Worm (Caenorhabditis elegans) whole organism, late embryonic: ENCODE measurements around the gene nep-5.
A peak's percentile ranks its signal among the peaks of the same experiment; 100 is the strongest.

Experiments
- C08G9.2 ChIP-seq: sonication (generic microtip); optimal IDR thresholded peaks from 2 replicates; lab custom pipeline; 2016; ENCODE audit warnings: mild to moderate bottlenecking, missing genetic modification characterization, moderate library complexity, missing compliant biosample characterization
- K02D7.2 ChIP-seq: sonication (generic microtip); optimal IDR thresholded peaks from 2 replicates; lab custom pipeline; 2017; ENCODE audit warnings: mild to moderate bottlenecking, missing genetic modification characterization, missing compliant biosample characterization
- K09A11.1 ChIP-seq: sonication (generic microtip); optimal IDR thresholded peaks from 2 replicates; lab custom pipeline; 2017; ENCODE audit warnings: antibody characterized with exemption, mild to moderate bottlenecking, missing genetic modification characterization, missing compliant biosample characterization; ENCODE audit not compliant: insufficient read depth
- T23F11.4 ChIP-seq: fragments of 200-800 bp; sonication (Bioruptor generic); optimal IDR thresholded peaks from 2 replicates; lab custom pipeline; 2018; ENCODE audit warnings: mild to moderate bottlenecking, missing genetic modification characterization, missing compliant biosample characterization
- Y22D7AL.16 ChIP-seq: sonication (generic microtip); optimal IDR thresholded peaks from 2 replicates; lab custom pipeline; 2016; ENCODE audit warnings: missing genetic modification characterization, missing compliant biosample characterization
- ama-1 ChIP-seq: fragments of 150-350 bp; optimal IDR thresholded peaks from 2 replicates; lab custom pipeline; 2014
- ceh-14 ChIP-seq: sonication (generic microtip); optimal IDR thresholded peaks from 2 replicates; lab custom pipeline; 2016; ENCODE audit warnings: missing genotype, missing genetic modification characterization, missing compliant biosample characterization
- ceh-2 ChIP-seq: sonication (generic microtip); optimal IDR thresholded peaks from 2 replicates; lab custom pipeline; 2016; ENCODE audit warnings: missing genotype, missing genetic modification characterization, missing compliant biosample characterization
- ceh-34 ChIP-seq: sonication (generic microtip); optimal IDR thresholded peaks from 2 replicates; lab custom pipeline; 2016; ENCODE audit warnings: mild to moderate bottlenecking, missing genetic modification characterization, missing compliant biosample characterization
- ceh-6 ChIP-seq: fragments of 200-800 bp; sonication (Bioruptor generic); optimal IDR thresholded peaks from 2 replicates; lab custom pipeline; 2018; ENCODE audit warnings: mild to moderate bottlenecking, missing genetic modification characterization, missing compliant biosample characterization
- ceh-9 ChIP-seq: sonication (generic microtip); optimal IDR thresholded peaks from 2 replicates; lab custom pipeline; 2016; ENCODE audit warnings: mild to moderate bottlenecking, missing genetic modification characterization, inconsistent platforms, missing compliant biosample characterization
- dmd-4 ChIP-seq: sonication (generic microtip); optimal IDR thresholded peaks from 2 replicates; lab custom pipeline; 2016; ENCODE audit warnings: borderline replicate concordance, missing genetic modification characterization, missing compliant biosample characterization
- dve-1 ChIP-seq: sonication (generic microtip); optimal IDR thresholded peaks from 2 replicates; lab custom pipeline; 2017; ENCODE audit warnings: antibody characterized with exemption, mild to moderate bottlenecking, missing genetic modification characterization, missing compliant biosample characterization
- elt-2 ChIP-seq: sonication (generic microtip); optimal IDR thresholded peaks from 2 replicates; lab custom pipeline; 2016; ENCODE audit warnings: missing genetic modification reagents, missing genetic modification characterization, missing compliant biosample characterization
- elt-4 ChIP-seq: sonication (generic microtip); optimal IDR thresholded peaks from 2 replicates; lab custom pipeline; 2016; ENCODE audit warnings: missing genetic modification characterization, missing compliant biosample characterization
- fax-1 ChIP-seq: sonication (generic microtip); optimal IDR thresholded peaks from 2 replicates; lab custom pipeline; 2016; ENCODE audit warnings: missing genotype, missing genetic modification characterization, missing compliant biosample characterization
- fkh-10 ChIP-seq: fragments of 150-350 bp; optimal IDR thresholded peaks from 2 replicates; lab custom pipeline; 2014; ENCODE audit warnings: missing biosample characterization, missing genetic modification reagents, missing genetic modification characterization
- hlh-13 ChIP-seq: fragments of 200-800 bp; sonication (Bioruptor generic); optimal IDR thresholded peaks from 2 replicates; lab custom pipeline; 2018; ENCODE audit warnings: mild to moderate bottlenecking, missing genetic modification characterization, missing compliant biosample characterization
- hlh-30 ChIP-seq: sonication (generic microtip); optimal IDR thresholded peaks from 2 replicates; lab custom pipeline; 2017; ENCODE audit warnings: antibody characterized with exemption, missing genetic modification characterization, missing compliant biosample characterization; ENCODE audit not compliant: insufficient read depth
- hlh-6 ChIP-seq: sonication (generic microtip); optimal IDR thresholded peaks from 2 replicates; lab custom pipeline; 2016; ENCODE audit warnings: missing genotype, missing genetic modification characterization, missing compliant biosample characterization
- lin-11 ChIP-seq: fragments of 200-800 bp; sonication (Bioruptor generic); optimal IDR thresholded peaks from 2 replicates; lab custom pipeline; 2018; ENCODE audit warnings: mild to moderate bottlenecking, missing genetic modification characterization, missing compliant biosample characterization
- madf-2 ChIP-seq: sonication (generic microtip); optimal IDR thresholded peaks from 2 replicates; lab custom pipeline; 2017; ENCODE audit warnings: missing genetic modification characterization, missing compliant biosample characterization
- nhr-11 ChIP-seq: fragments of 150-350 bp; optimal IDR thresholded peaks from 2 replicates; lab custom pipeline; 2014; ENCODE audit warnings: missing biosample characterization, missing genetic modification characterization
- npax-4 ChIP-seq: sonication (generic microtip); optimal IDR thresholded peaks from 2 replicates; lab custom pipeline; 2016; ENCODE audit warnings: missing genetic modification characterization, missing compliant biosample characterization
- pag-3 ChIP-seq: sonication (generic microtip); optimal IDR thresholded peaks from 2 replicates; lab custom pipeline; 2016; ENCODE audit warnings: missing compliant biosample characterization, missing genetic modification characterization, borderline replicate concordance
- pat-9 ChIP-seq: fragments of 200-800 bp; sonication (Bioruptor generic); optimal IDR thresholded peaks from 2 replicates; lab custom pipeline; 2018; ENCODE audit warnings: mild to moderate bottlenecking, missing genetic modification characterization, moderate library complexity, missing compliant biosample characterization
- pax-1 ChIP-seq: fragments of 150-350 bp; optimal IDR thresholded peaks from 2 replicates; lab custom pipeline; 2014; ENCODE audit warnings: missing biosample characterization, missing genetic modification characterization
- pha-4 ChIP-seq: fragments of 150-350 bp; optimal IDR thresholded peaks from 2 replicates; lab custom pipeline; 2018; ENCODE audit warnings: missing biosample characterization, missing genetic modification reagents, missing genetic modification characterization
- pqm-1 ChIP-seq: sonication (generic microtip); optimal IDR thresholded peaks from 2 replicates; lab custom pipeline; 2016; ENCODE audit warnings: missing genetic modification characterization, missing compliant biosample characterization
- pros-1 ChIP-seq: fragments of 150-350 bp; optimal IDR thresholded peaks from 2 replicates; lab custom pipeline; 2014; ENCODE audit warnings: missing biosample characterization, missing genetic modification reagents, missing genetic modification characterization
- sdc-2 ChIP-seq: sonication (generic microtip); optimal IDR thresholded peaks from 2 replicates; lab custom pipeline; 2016; ENCODE audit warnings: missing genotype, missing genetic modification characterization, missing compliant biosample characterization
- sox-2 ChIP-seq: fragments of 200-800 bp; sonication (Bioruptor generic); IDR thresholded peaks from 2 replicates; pipeline ENCODE4 v1.3.6; 2022; ENCODE audit warnings: missing genetic modification reagents, missing genetic modification characterization, missing compliant biosample characterization
- syd-9 ChIP-seq: sonication (generic microtip); optimal IDR thresholded peaks from 2 replicates; lab custom pipeline; 2016; ENCODE audit warnings: mild to moderate bottlenecking, missing genetic modification characterization, moderate library complexity, missing compliant biosample characterization
- tbx-7 ChIP-seq: sonication (generic microtip); optimal IDR thresholded peaks from 2 replicates; lab custom pipeline; 2016; ENCODE audit warnings: missing genotype, missing genetic modification characterization, missing compliant biosample characterization
- unc-3 ChIP-seq, 2 experiments: fragments of 200-800 bp in 1 of 2; sonication (Bioruptor generic) in 1 of 2; sonication (generic microtip) in 1 of 2; conservative IDR thresholded peaks in 1 of 2; optimal IDR thresholded peaks in 1 of 2; 2 replicates each; pipeline versions ENCODE4 v1.3.6 to Lab custom; 2016 to 2022; ENCODE audit warnings: missing compliant biosample characterization in 2 of 2, missing genetic modification characterization in 2 of 2, missing genetic modification reagents in 1 of 2
- unc-55 ChIP-seq: sonication (generic microtip); optimal IDR thresholded peaks from 2 replicates; lab custom pipeline; 2017; ENCODE audit warnings: missing biosample characterization, missing genetic modification reagents, missing genetic modification characterization
- zip-5 ChIP-seq: sonication (generic microtip); optimal IDR thresholded peaks from 2 replicates; lab custom pipeline; 2016; ENCODE audit warnings: missing genetic modification characterization, missing compliant biosample characterization

The nep-5 gene

ce11 chrII:5512473-5513097 lies 24.6 kb downstream of the nep-5 start:
- peak; percentile 81 for TF ChIP-seq elt-2 (tag; lab: Kevin White, UChicago)
- no peak for TF ChIP-seq elt-4 (tag; lab: Kevin White, UChicago)
- TF ChIP-seq, all 69 proteins: peak for 1

ce11 chrII:5514846-5515245 lies 26.9 kb downstream of the nep-5 start, which contains the start of gene sahd-1:
Gene sahd-1, minus strand, starts transcription at chrII:5514945.
- TF ChIP-seq C08G9.2 = no peak
- no peak for TF ChIP-seq K09A11.1 (tag; lab: Kevin White, UChicago)
- TF ChIP-seq elt-2 (tag; lab: Kevin White, UChicago) = peak; percentile 56
- no peak for TF ChIP-seq ceh-6 (GFP tag; lab: Kevin White, UChicago)
- no peak for TF ChIP-seq tbx-7
- TF ChIP-seq syd-9 (tag; lab: Kevin White, UChicago) = no peak
- TF ChIP-seq, all 69 proteins: peak for 1

- TF ChIP-seq Y22D7AL.16 (tag; lab: Kevin White, UChicago) = no peak
- TF ChIP-seq elt-2 (tag; lab: Kevin White, UChicago) = no peak
- TF ChIP-seq hlh-13 (GFP tag; lab: Kevin White, UChicago) = no peak
- TF ChIP-seq unc-3 (GFP tag; conservative IDR thresholded peaks at IDR 0.05; lab: Robert Waterston, UW) = no peak
- no peak for TF ChIP-seq unc-3 (tag; optimal IDR thresholded peaks at IDR 0.05; lab: Kevin White, UChicago)
- no peak for TF ChIP-seq sox-2 (GFP tag; lab: Robert Waterston, UW)
- no peak for TF ChIP-seq lin-11 (tag; lab: Kevin White, UChicago)
- TF ChIP-seq ceh-14 (tag; lab: Kevin White, UChicago) = no peak
- no peak for TF ChIP-seq fax-1 (tag; lab: Kevin White, UChicago)
- no peak for TF ChIP-seq T23F11.4 (GFP tag; lab: Kevin White, UChicago)
- TF ChIP-seq dve-1 (tag; lab: Kevin White, UChicago) = no peak
- no peak for TF ChIP-seq dmd-4 (tag; lab: Kevin White, UChicago)
- no peak for TF ChIP-seq pag-3 (tag; lab: Kevin White, UChicago)
- TF ChIP-seq hlh-30 = no peak
- TF ChIP-seq pax-1 = no peak
- no peak for TF ChIP-seq syd-9 (tag; lab: Kevin White, UChicago)
- TF ChIP-seq ceh-6 (GFP tag; lab: Kevin White, UChicago) = no peak
- TF ChIP-seq madf-2 = no peak
- no peak for TF ChIP-seq hlh-6 (tag; lab: Kevin White, UChicago)
- no peak for TF ChIP-seq unc-55
Observed at ce11 chrII:5515542-5515941, 27.6 kb downstream of the nep-5 start, which contains the start of gene ZK177.3. Gene ZK177.3, plus strand, starts transcription at chrII:5515842.

- TF ChIP-seq fkh-10 (GFP tag; lab: Kevin White, UChicago) (no peak), sox-2 (GFP tag; lab: Robert Waterston, UW) (no peak), sdc-2 (no peak)
Observed at ce11 chrII:5517643-5518042, 29.7 kb downstream of the nep-5 start, which contains the start of gene ZK177.9. Gene ZK177.9, minus strand, starts transcription at chrII:5517743.

ce11 chrII:5518055-5518454 lies 30.1 kb downstream of the nep-5 start:
- TF ChIP-seq pros-1 (tag; lab: Kevin White, UChicago) = no peak
- no peak for TF ChIP-seq syd-9 (tag; lab: Kevin White, UChicago)
- TF ChIP-seq pha-4 = no peak
- TF ChIP-seq tbx-7 = no peak
- no peak for TF ChIP-seq pqm-1 (tag; lab: Kevin White, UChicago)
- no peak for TF ChIP-seq npax-4 (tag; lab: Kevin White, UChicago)
- TF ChIP-seq ceh-14 (tag; lab: Kevin White, UChicago) = no peak
- TF ChIP-seq nhr-11 (tag; lab: Kevin White, UChicago) = no peak
- TF ChIP-seq ceh-2 (tag; lab: Kevin White, UChicago) = no peak
- no peak for TF ChIP-seq T23F11.4 (GFP tag; lab: Kevin White, UChicago)
- no peak for TF ChIP-seq K02D7.2 (tag; lab: Kevin White, UChicago)
- TF ChIP-seq K09A11.1 (tag; lab: Kevin White, UChicago) = no peak
- TF ChIP-seq zip-5 (tag; lab: Kevin White, UChicago) = no peak
- TF ChIP-seq pat-9 (tag; lab: Kevin White, UChicago) = no peak
- no peak for TF ChIP-seq ceh-34
- TF ChIP-seq ceh-9 = no peak
- TF ChIP-seq fax-1 (tag; lab: Kevin White, UChicago) = no peak
- no peak for TF ChIP-seq ama-1 (lab: Kevin White, UChicago)
